Worm (Caenorhabditis elegans): ENCODE results near the gene eef-1B.2.

ce11 chrIV:15011169-15011568, 26.0 kb upstream of the eef-1B.2 start:
- TF ChIP-seq lin-13 (GFP tag; optimal IDR thresholded peaks at IDR 0.05): no peak
- no peak for TF ChIP-seq lir-3 (tag; optimal IDR thresholded peaks at IDR 0.05; ENCODE audit: poor library complexity)
- no peak for TF ChIP-seq nhr-11 (tag; optimal IDR thresholded peaks at IDR 0.05)
- TF ChIP-seq C16A3.4 (tag; optimal IDR thresholded peaks at IDR 0.05): no peak
- no peak for TF ChIP-seq lin-39 (tag; optimal IDR thresholded peaks at IDR 0.05)
- TF ChIP-seq ceh-63 (GFP tag; optimal IDR thresholded peaks at IDR 0.05): no peak
- TF ChIP-seq aly-2 (tag; optimal IDR thresholded peaks at IDR 0.05): no peak
- TF ChIP-seq pqm-1 (tag; optimal IDR thresholded peaks at IDR 0.05): no peak
- no peak for TF ChIP-seq nhr-20 (tag; optimal IDR thresholded peaks at IDR 0.05)
- TF ChIP-seq nhr-28 (tag; optimal IDR thresholded peaks at IDR 0.05): no peak
- TF ChIP-seq unc-62 (GFP tag; optimal IDR thresholded peaks at IDR 0.05): no peak

Data from whole organism, L1 larva.